Worm (Caenorhabditis elegans) whole organism, L1 larva: Measurements from ENCODE around the gene clec-84.

Experiments used
- nhr-12 ChIP-seq: sonication (generic microtip); optimal IDR thresholded peaks from 2 replicates; lab custom pipeline; 2017; ENCODE audit warnings: missing biosample characterization, missing genetic modification characterization
- unc-86 ChIP-seq: sonication (generic microtip); optimal IDR thresholded peaks from 2 replicates; lab custom pipeline; 2016; ENCODE audit warnings: missing genetic modification characterization, missing compliant biosample characterization

DNA sequence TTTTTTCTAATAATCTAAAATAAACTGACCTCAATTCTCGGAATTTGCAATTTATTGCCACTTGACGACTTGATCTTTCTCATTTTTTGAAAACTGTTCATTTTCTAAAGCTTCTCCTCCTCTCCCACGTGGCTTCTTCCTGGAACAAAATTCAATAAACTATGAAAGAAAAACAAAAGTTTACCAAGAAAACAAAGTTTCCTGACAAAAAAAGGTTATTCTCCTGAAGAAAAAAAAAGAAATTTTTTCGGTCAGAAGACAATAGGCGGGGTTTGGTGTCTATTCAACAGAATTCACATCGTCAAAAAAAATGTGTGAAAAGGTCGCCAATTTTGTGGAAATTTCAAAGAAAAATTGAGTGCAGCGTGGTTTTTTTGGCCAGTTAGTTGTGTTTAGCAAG is 22.5 kb downstream of the clec-84 start, which contains the start of gene Y54G2A.16:
- no peak for TF ChIP-seq nhr-12
- TF ChIP-seq unc-86 (tag; lab: Kevin White, UChicago) = no peak
